Fruit fly (Drosophila melanogaster) whole organism, larva: Measurements from ENCODE around the gene RhoGDI.

Experiments
- noc ChIP-seq: fragments of 200-800 bp; sonication (Bioruptor generic); optimal IDR thresholded peaks from 3 replicates; lab custom pipeline; 2019; ENCODE audit warnings: missing biosample characterization, mild to moderate bottlenecking, missing genetic modification characterization, moderate library complexity

Gene RhoGDI

DNA sequence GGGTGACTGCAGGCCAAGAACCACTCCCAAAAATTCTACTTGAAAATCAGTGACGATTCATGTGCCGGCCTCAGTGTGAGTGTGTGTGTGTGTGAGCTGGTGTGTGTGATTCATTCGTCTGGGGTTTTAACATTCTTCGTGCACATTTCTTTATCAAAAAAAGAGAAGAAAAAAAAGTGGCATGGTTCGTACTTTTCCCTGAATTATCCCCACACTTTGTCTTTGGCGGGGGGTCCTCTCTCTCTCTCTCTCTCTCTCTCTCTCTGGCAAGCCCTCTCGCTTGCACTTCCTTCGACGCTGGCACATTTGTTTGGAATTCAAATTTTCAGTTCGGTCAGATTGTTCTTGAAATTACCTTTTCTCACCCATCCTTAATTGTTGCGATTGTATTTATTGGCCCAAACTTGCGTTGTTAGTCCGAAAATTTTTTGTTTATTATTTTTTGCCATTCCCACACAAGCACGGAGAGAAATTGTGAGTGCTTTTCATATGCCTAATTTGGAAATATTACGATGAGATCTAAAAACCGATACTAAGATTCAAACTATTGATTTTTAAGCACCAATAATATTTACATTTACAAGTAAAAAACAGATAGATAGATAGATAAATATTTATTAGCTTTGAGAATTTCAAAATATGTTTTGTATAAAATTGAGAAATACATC lies 642 bp downstream of the RhoGDI start:
- no peak for TF ChIP-seq noc

DNA sequence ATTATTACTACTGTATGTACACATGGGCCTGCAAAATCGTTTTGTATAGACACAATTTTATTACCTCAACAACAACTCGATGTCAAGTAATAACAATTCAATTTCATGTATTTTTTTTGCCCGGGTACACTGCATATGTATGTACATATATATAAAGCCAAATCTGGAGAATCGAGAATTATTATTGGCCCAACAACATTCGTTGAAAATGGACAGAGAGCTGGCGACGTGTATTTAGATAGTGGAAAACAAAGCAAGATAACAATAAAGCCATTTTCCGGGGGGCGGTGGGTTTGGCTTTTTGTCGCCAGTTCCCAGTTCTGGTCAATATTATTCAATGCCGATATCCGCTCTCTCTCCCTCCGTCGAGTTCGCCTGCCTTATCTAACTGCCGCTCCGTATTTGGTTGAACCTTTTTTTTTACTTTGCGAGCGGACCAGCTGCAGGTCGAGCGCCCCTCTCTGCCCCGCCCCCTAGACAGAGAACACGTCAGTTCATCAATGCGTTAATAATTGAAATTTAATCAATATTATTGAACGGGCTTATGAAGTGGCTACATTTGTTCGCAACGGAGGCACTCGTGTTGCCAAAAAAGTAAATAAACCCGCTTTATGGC lies 1.3 kb downstream of the RhoGDI start:
- TF ChIP-seq noc = no peak

DNA sequence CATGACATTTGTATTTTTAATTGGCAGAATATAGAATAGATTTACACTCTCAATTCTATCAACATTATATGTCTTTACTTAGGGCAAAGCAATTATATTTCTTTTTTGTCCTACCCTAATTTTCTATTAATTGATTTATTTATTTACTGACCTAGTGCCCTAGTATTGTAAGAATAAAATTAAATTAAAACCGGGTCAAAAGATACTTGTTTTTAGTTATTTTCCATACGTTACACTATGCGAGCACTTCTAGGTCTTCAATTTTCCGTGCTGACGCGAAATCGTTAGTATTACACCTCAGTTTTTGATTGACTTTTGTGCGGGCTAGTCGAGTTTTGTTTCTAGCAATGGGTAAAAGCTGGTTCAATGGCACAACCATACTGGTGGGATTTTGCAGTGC lies 2.8 kb downstream of the RhoGDI start, which contains the start of gene CG46462:
Gene CG46462, plus strand, starts transcription at position 301 of the 400 bp plus-strand sequence.
- TF ChIP-seq noc = no peak

DNA sequence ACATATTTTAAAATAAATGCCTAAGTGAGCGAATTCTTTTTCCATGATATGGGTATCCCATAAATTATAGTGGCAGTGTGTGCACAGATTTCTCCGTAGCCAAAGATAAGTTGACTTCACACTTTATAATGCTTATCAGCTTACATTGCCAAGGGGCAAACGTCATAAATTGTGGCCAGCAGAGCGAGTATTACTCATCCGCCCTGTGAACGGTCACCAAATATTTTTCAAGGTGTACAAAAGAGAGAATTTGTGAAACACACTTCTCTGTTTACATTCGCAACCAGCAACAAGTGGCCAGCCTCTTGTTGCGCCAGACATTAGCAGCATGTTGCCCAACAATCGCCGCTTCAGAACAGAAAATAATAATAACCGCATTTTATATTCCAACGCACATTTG lies 4.4 kb downstream of the RhoGDI start:
- no peak for TF ChIP-seq noc

DNA sequence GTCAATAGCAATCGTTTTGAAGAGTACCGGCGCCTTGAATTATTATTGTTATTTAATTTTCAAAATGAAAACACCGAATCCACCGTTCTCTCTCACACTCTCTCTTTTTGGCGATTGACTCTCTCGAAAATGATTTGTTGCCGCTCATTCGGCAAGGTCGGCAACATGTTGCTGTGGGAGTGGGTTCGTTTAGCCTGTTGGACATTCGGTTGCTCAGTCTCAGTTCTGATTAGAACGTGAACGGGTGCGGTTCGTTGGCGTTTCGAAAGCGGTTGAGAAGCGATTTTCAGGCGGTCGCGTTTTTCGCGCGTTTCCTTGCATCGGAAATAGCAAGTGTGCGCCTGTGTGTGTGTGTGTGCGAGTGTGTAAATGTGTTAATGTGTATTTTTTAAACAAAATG lies 10.5 kb downstream of the RhoGDI start, which contains the start of gene Ac76E:
Gene Ac76E, plus strand, starts transcription at position 264 of the 400 bp plus-strand sequence.
- peak; percentile 20 for TF ChIP-seq noc

DNA sequence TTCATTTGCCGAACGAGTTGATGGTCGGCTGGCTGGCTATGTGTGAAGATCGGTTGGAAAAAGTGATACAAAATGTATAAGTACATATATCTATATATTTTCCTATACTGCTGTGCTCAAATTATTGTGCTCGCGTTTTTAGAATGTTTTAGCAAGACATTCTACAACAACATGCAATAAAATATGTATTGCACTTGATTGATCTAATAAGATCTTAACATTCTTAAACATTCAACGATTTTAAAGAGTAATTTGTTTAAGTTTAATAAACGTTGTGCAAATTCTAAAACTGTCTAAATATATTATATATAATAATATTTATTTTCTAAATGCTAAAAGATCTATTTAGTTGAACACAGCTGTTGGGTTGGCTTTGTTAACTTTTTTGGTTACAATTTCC lies 11.8 kb downstream of the RhoGDI start:
- TF ChIP-seq noc = no peak

DNA sequence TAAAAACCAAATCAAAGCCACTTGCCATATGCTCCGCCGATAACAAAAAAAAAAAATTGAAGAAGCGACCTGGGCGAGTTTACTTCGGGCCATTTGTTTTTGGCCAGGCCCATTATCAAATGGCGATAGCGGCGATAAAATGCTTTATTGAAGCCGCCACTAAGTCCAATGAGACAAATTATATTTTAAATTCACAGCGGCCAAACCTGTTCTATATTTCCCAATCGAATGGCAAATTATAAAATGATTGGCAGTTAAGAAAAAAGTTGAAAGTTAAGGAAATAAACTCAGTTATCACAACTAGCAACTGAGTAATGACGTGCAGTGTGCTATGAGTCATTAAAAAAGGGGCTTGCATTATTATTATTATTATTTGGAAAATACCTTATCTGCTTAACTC lies 12.6 kb downstream of the RhoGDI start:
- TF ChIP-seq noc = peak; percentile 37

DNA sequence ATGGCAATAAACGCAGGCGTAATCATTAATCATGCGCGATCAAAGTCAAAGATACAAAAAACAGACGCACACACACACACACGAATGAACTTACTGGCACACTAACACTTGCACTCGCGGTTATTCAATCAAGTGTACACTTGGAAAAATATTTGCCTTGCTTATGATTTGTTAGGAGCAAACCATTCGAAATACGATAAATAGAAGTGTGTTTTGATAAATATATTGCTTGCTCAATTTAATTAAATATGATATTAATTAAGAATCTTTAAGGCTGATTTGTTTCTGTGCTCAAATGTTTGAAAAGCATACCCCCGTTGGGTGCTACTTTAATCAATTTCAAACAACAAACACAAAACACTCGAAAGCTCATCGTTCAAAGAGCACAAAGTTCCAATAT lies 16.9 kb downstream of the RhoGDI start:
- no peak for TF ChIP-seq noc

DNA sequence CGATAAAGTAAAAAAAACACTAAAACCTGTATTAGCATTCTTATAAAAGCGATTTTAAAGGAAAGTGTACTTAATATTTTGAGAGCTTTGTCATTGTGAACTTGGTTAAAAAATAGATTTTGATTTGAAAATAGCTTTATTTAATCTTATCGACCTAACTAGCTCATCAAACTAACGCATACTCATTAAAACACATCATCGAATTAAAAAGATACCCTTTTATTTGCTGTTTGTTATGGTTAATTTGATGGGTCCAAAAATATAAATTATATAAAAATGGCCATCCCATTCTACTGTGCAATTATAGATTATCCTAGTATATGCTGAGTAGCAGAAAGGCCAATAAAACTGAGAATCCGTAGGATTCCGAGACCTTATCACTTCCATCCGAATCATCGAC lies 22.5 kb downstream of the RhoGDI start, which contains the start of gene CG32219:
Gene CG32219, minus strand, starts transcription at position 101 of the 400 bp plus-strand sequence.
- TF ChIP-seq noc = no peak

DNA sequence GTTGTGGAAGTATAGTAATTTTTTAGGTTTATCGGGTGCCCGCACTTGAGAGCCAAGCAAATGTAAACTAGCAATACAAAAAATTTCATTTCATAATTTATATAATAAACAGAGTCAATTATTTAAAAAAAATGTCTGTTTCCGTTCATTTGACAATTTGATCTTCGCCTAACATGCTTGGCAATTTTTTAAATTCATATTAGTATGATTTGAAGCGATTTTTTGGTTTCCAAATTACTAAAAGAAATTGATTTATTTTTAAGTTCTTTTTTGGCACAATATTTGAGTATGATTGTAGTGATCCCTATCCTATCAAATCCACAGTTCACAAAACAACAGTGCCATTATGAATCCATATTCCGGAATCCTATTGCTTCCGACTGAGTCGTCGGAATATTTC lies 23.3 kb downstream of the RhoGDI start, which contains the start of gene CG34258:
Gene CG34258, minus strand, starts transcription at position 101 of the 400 bp plus-strand sequence.
- TF ChIP-seq noc = no peak

DNA sequence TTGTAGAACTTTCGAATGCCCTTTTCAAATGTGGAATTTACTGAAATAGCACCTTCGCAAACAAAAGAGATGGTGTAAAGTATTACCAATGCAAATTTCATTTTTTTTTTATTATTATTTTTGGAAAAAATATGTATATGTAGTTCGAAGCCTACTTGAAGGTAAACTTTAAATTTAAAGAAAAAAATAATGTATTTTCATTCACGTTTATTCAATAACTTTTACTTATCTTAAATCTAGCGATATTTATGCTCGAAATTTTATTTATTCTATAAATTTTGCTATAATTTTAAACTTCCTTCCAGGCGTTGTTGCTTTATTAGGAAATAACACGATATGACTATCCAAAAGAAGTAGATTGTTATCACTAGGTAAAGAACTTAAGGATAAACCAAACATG lies 24.1 kb downstream of the RhoGDI start, which contains the start of gene CG33710:
Gene CG33710, minus strand, starts transcription at position 101 of the 400 bp plus-strand sequence.
- TF ChIP-seq noc = no peak

DNA sequence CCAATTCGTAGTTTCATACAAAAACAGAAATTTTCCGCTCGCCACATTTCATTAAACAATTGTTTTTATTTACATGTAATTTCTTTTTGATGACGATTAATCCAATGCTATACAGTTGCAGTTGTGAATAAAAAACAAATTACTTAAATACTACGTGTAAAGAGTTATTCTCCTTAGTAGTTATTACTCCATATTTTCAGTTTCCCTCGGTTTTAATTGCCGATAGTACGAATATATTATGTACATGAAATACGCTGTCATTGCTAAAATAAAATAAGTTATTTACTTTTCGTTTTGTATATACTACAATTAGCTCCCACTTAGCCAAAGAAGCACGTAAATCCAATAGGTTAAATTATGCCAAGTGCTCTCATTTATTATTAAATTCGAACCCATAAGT lies 25.1 kb downstream of the RhoGDI start, which contains the start of gene CG42655:
Gene CG42655, minus strand, starts transcription at position 101 of the 400 bp plus-strand sequence.
- TF ChIP-seq noc = no peak

DNA sequence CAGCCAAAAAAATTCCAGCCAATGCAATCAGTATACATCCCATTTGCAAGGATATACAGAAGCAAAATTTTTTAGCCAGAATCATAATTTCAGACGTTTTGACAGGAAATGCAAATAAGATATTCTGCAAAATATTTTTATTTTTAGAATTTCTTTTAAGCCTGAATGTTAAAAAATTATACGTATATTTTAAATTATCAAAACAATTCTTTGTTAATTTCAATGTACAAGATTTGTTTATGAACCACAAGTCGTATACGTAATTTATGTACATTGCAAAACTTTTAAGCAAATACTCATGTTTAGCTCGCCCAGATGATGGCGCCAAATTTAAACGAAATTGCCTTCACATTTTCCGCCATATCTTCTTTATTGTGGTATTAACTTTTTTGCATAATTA lies 25.9 kb downstream of the RhoGDI start, which contains the start of gene CG42654:
Gene CG42654, minus strand, starts transcription at position 101 of the 400 bp plus-strand sequence.
- TF ChIP-seq noc = no peak

DNA sequence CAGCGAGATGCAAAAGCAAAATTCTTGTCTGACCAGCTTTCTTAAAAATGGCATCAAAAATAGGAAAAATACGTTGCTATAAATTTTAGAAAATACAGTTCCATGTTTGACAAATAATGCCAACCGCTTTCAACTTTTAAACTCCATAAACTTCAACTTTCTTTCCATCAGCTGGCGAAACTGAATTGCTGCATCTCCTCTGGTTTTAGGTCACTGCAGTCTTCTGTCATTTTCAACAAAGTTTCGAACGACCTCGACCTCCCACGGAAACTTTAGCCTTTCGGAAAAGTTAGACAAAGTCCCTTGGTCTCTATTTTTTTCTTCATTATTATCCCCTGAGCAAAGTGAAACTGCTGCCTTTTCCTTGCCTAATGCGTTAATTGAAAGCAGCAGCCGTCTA lies 27.2 kb downstream of the RhoGDI start, which contains the start of gene CG42263:
Gene CG42263, minus strand, starts transcription at position 101 of the 400 bp plus-strand sequence.
- no peak for TF ChIP-seq noc

DNA sequence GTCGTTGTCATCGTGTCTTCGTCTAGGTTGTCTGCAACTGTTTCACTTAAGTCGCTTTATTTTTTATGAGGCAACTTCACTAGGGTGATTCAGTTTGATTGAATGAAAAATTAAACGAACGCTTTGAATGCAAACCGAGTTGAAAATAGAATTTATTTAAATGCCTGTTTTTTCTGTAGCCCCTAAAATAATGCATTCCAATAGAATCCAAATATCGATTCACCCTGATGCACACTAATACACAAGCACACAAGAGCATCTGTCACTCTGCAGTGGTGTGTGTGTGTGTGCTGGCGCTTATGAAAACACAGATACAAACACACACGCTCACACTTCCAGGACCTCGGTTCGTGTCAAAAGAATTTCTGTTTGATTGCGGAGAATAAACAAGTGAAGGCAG lies 33.3 kb downstream of the RhoGDI start:
- TF ChIP-seq noc = no peak

DNA sequence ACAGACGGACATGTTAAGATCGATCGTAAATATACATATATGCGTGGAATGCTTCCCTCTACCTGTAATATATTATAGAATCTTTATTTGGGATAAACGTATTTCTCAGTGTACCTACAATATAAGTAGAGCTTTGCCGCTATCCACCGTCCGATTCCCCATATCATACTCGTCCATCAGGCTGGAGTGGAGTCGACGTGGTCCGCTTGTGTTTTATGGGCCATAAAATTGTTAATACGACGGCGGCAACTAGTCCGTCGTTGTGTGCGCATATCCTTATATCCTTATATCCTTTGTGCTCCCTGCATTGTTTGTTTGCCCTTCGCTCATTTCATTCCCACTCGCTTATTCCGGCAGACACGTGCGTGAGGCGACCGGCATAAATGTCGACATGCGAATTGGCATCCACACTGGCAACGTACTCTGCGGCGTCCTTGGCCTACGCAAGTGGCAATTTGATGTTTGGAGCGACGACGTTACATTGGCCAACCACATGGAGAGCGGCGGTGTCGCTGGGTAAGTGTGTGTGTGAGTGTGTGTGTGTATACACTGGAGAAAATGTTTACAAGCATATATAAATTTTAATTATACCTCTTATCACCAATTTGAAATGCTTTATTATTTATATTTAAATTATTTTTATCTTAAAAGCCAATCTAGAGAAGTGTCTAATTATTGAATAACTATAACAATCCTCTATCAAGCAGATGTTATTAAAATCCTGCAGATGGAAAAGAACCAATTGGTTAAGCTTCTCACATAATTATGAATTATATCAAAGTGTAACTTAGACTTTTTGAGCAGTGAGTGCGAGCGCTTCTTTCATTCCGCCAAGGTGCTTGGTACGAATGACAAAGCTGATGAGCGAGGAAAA lies 40.4 kb downstream of the RhoGDI start:
- no peak for TF ChIP-seq noc

DNA sequence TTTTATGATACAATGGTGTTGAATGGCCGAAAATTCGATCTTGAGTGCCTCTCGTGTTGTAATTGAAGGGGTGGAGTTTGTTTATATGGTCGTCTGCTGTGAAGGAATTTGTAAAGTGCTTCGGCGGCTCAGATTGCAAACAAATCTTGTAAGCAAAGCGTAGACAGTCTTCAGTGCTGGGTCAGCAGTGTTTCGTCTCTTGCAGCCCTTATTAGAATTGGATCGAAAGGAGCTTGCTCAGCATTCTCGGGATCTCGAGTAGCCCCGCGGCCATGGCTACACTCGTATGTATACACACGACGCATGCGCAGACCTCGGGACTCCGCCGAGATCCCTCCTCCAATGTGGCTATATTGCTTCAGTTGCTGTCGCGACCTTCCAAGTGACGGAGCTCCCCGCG lies 49.5 kb downstream of the RhoGDI start:
- no peak for TF ChIP-seq noc
